Worm (Caenorhabditis elegans) whole organism, late embryonic: ENCODE results near the gene cyk-1.

Experiments
- C38D4.7 ChIP-seq: fragments of 200-800 bp; sonication (Bioruptor generic); optimal IDR thresholded peaks from 2 replicates; lab custom pipeline; 2018; ENCODE audit warnings: mild to moderate bottlenecking, missing genetic modification characterization, moderate library complexity, missing compliant biosample characterization
- F13H6.1 ChIP-seq: sonication (generic microtip); optimal IDR thresholded peaks from 2 replicates; lab custom pipeline; 2016; ENCODE audit warnings: missing genetic modification characterization, missing compliant biosample characterization
- K02D7.2 ChIP-seq: sonication (generic microtip); optimal IDR thresholded peaks from 2 replicates; lab custom pipeline; 2017; ENCODE audit warnings: mild to moderate bottlenecking, missing genetic modification characterization, missing compliant biosample characterization
- T23F11.4 ChIP-seq: fragments of 200-800 bp; sonication (Bioruptor generic); optimal IDR thresholded peaks from 2 replicates; lab custom pipeline; 2018; ENCODE audit warnings: mild to moderate bottlenecking, missing genetic modification characterization, missing compliant biosample characterization
- Y22D7AL.16 ChIP-seq: sonication (generic microtip); optimal IDR thresholded peaks from 2 replicates; lab custom pipeline; 2016; ENCODE audit warnings: missing genetic modification characterization, missing compliant biosample characterization
- ahr-1 ChIP-seq: sonication (generic microtip); optimal IDR thresholded peaks from 2 replicates; lab custom pipeline; 2016; ENCODE audit warnings: missing genetic modification characterization, missing compliant biosample characterization
- ama-1 ChIP-seq: fragments of 150-350 bp; optimal IDR thresholded peaks from 2 replicates; lab custom pipeline; 2014
- ceh-18 ChIP-seq: sonication (generic microtip); optimal IDR thresholded peaks from 2 replicates; lab custom pipeline; 2016; ENCODE audit warnings: missing genetic modification characterization, missing compliant biosample characterization
- ceh-19 ChIP-seq: fragments of 200-800 bp; sonication (Bioruptor generic); optimal IDR thresholded peaks from 2 replicates; lab custom pipeline; 2018; ENCODE audit warnings: mild to moderate bottlenecking, missing genetic modification characterization, missing compliant biosample characterization
- ceh-2 ChIP-seq: sonication (generic microtip); optimal IDR thresholded peaks from 2 replicates; lab custom pipeline; 2016; ENCODE audit warnings: missing genotype, missing genetic modification characterization, missing compliant biosample characterization
- ceh-30 ChIP-seq: fragments of 150-350 bp; optimal IDR thresholded peaks from 2 replicates; lab custom pipeline; 2014; ENCODE audit warnings: missing biosample characterization, missing genetic modification characterization
- ceh-31 ChIP-seq: sonication (generic microtip); optimal IDR thresholded peaks from 2 replicates; lab custom pipeline; 2016; ENCODE audit warnings: missing genetic modification characterization, missing compliant biosample characterization
- ceh-45 ChIP-seq: fragments of 200-800 bp; sonication (Bioruptor generic); IDR thresholded peaks from 2 replicates; pipeline ENCODE4 v1.3.6; 2022; ENCODE audit warnings: missing genetic modification reagents, missing genetic modification characterization, missing compliant biosample characterization
- ceh-6 ChIP-seq: fragments of 200-800 bp; sonication (Bioruptor generic); optimal IDR thresholded peaks from 2 replicates; lab custom pipeline; 2018; ENCODE audit warnings: mild to moderate bottlenecking, missing genetic modification characterization, missing compliant biosample characterization
- ceh-9 ChIP-seq: sonication (generic microtip); optimal IDR thresholded peaks from 2 replicates; lab custom pipeline; 2016; ENCODE audit warnings: mild to moderate bottlenecking, missing genetic modification characterization, inconsistent platforms, missing compliant biosample characterization
- che-1 ChIP-seq: sonication (generic microtip); optimal IDR thresholded peaks from 2 replicates; lab custom pipeline; 2016; ENCODE audit warnings: mild to moderate bottlenecking, missing genetic modification characterization, missing compliant biosample characterization
- dmd-4 ChIP-seq: sonication (generic microtip); optimal IDR thresholded peaks from 2 replicates; lab custom pipeline; 2016; ENCODE audit warnings: borderline replicate concordance, missing genetic modification characterization, missing compliant biosample characterization
- dve-1 ChIP-seq: sonication (generic microtip); optimal IDR thresholded peaks from 2 replicates; lab custom pipeline; 2017; ENCODE audit warnings: antibody characterized with exemption, mild to moderate bottlenecking, missing genetic modification characterization, missing compliant biosample characterization
- elt-2 ChIP-seq: sonication (generic microtip); optimal IDR thresholded peaks from 2 replicates; lab custom pipeline; 2016; ENCODE audit warnings: missing genetic modification reagents, missing genetic modification characterization, missing compliant biosample characterization
- elt-4 ChIP-seq: sonication (generic microtip); optimal IDR thresholded peaks from 2 replicates; lab custom pipeline; 2016; ENCODE audit warnings: missing genetic modification characterization, missing compliant biosample characterization
- eyg-1 ChIP-seq: sonication (generic microtip); optimal IDR thresholded peaks from 2 replicates; lab custom pipeline; 2016; ENCODE audit warnings: missing genotype, missing genetic modification characterization, missing compliant biosample characterization
- fax-1 ChIP-seq: sonication (generic microtip); optimal IDR thresholded peaks from 2 replicates; lab custom pipeline; 2016; ENCODE audit warnings: missing genotype, missing genetic modification characterization, missing compliant biosample characterization
- fkh-10 ChIP-seq: fragments of 150-350 bp; optimal IDR thresholded peaks from 2 replicates; lab custom pipeline; 2014; ENCODE audit warnings: missing biosample characterization, missing genetic modification reagents, missing genetic modification characterization
- gmeb-2 ChIP-seq: sonication (generic microtip); optimal IDR thresholded peaks from 2 replicates; lab custom pipeline; 2016; ENCODE audit warnings: missing genetic modification characterization, inconsistent platforms, missing compliant biosample characterization
- hlh-13 ChIP-seq: fragments of 200-800 bp; sonication (Bioruptor generic); optimal IDR thresholded peaks from 2 replicates; lab custom pipeline; 2018; ENCODE audit warnings: mild to moderate bottlenecking, missing genetic modification characterization, missing compliant biosample characterization
- hlh-30 ChIP-seq: sonication (generic microtip); optimal IDR thresholded peaks from 2 replicates; lab custom pipeline; 2017; ENCODE audit warnings: antibody characterized with exemption, missing genetic modification characterization, missing compliant biosample characterization; ENCODE audit not compliant: insufficient read depth
- hlh-6 ChIP-seq: sonication (generic microtip); optimal IDR thresholded peaks from 2 replicates; lab custom pipeline; 2016; ENCODE audit warnings: missing genotype, missing genetic modification characterization, missing compliant biosample characterization
- lim-6 ChIP-seq: sonication (generic microtip); optimal IDR thresholded peaks from 2 replicates; lab custom pipeline; 2016; ENCODE audit warnings: missing genetic modification characterization, missing compliant biosample characterization
- lin-11 ChIP-seq: fragments of 200-800 bp; sonication (Bioruptor generic); optimal IDR thresholded peaks from 2 replicates; lab custom pipeline; 2018; ENCODE audit warnings: mild to moderate bottlenecking, missing genetic modification characterization, missing compliant biosample characterization
- madf-2 ChIP-seq: sonication (generic microtip); optimal IDR thresholded peaks from 2 replicates; lab custom pipeline; 2017; ENCODE audit warnings: missing genetic modification characterization, missing compliant biosample characterization
- mec-3 ChIP-seq: sonication (generic microtip); optimal IDR thresholded peaks from 2 replicates; lab custom pipeline; 2016; ENCODE audit warnings: borderline replicate concordance, missing genetic modification characterization, missing compliant biosample characterization
- nhr-11 ChIP-seq: fragments of 150-350 bp; optimal IDR thresholded peaks from 2 replicates; lab custom pipeline; 2014; ENCODE audit warnings: missing biosample characterization, missing genetic modification characterization
- npax-4 ChIP-seq: sonication (generic microtip); optimal IDR thresholded peaks from 2 replicates; lab custom pipeline; 2016; ENCODE audit warnings: missing genetic modification characterization, missing compliant biosample characterization
- odd-2 ChIP-seq: sonication (generic microtip); optimal IDR thresholded peaks from 2 replicates; lab custom pipeline; 2017; ENCODE audit warnings: antibody characterized with exemption, mild to moderate bottlenecking, missing genetic modification characterization, missing compliant biosample characterization
- pax-1 ChIP-seq: fragments of 150-350 bp; optimal IDR thresholded peaks from 2 replicates; lab custom pipeline; 2014; ENCODE audit warnings: missing biosample characterization, missing genetic modification characterization
- pqm-1 ChIP-seq: sonication (generic microtip); optimal IDR thresholded peaks from 2 replicates; lab custom pipeline; 2016; ENCODE audit warnings: missing genetic modification characterization, missing compliant biosample characterization
- pros-1 ChIP-seq: fragments of 150-350 bp; optimal IDR thresholded peaks from 2 replicates; lab custom pipeline; 2014; ENCODE audit warnings: missing biosample characterization, missing genetic modification reagents, missing genetic modification characterization
- ref-2 ChIP-seq: sonication (generic microtip); optimal IDR thresholded peaks from 2 replicates; lab custom pipeline; 2016; ENCODE audit warnings: missing genetic modification characterization, missing compliant biosample characterization
- rnt-1 ChIP-seq: sonication (generic microtip); optimal IDR thresholded peaks from 2 replicates; lab custom pipeline; 2016; ENCODE audit warnings: missing genetic modification characterization, missing compliant biosample characterization
- sdc-2 ChIP-seq: sonication (generic microtip); optimal IDR thresholded peaks from 2 replicates; lab custom pipeline; 2016; ENCODE audit warnings: missing genotype, missing genetic modification characterization, missing compliant biosample characterization
- sox-2 ChIP-seq: fragments of 200-800 bp; sonication (Bioruptor generic); IDR thresholded peaks from 2 replicates; pipeline ENCODE4 v1.3.6; 2022; ENCODE audit warnings: missing genetic modification reagents, missing genetic modification characterization, missing compliant biosample characterization
- syd-9 ChIP-seq: sonication (generic microtip); optimal IDR thresholded peaks from 2 replicates; lab custom pipeline; 2016; ENCODE audit warnings: mild to moderate bottlenecking, missing genetic modification characterization, moderate library complexity, missing compliant biosample characterization
- tbx-7 ChIP-seq: sonication (generic microtip); optimal IDR thresholded peaks from 2 replicates; lab custom pipeline; 2016; ENCODE audit warnings: missing genotype, missing genetic modification characterization, missing compliant biosample characterization
- ttx-3 ChIP-seq: sonication (generic microtip); optimal IDR thresholded peaks from 2 replicates; lab custom pipeline; 2016; ENCODE audit warnings: missing genetic modification reagents, missing genetic modification characterization, missing compliant biosample characterization
- unc-3 ChIP-seq, 2 experiments: fragments of 200-800 bp in 1 of 2; sonication (Bioruptor generic) in 1 of 2; sonication (generic microtip) in 1 of 2; conservative IDR thresholded peaks in 1 of 2; optimal IDR thresholded peaks in 1 of 2; 2 replicates each; pipeline versions ENCODE4 v1.3.6 to Lab custom; 2016 to 2022; ENCODE audit warnings: missing compliant biosample characterization in 2 of 2, missing genetic modification characterization in 2 of 2, missing genetic modification reagents in 1 of 2
- unc-42 ChIP-seq: sonication (generic microtip); optimal IDR thresholded peaks from 2 replicates; lab custom pipeline; 2016; ENCODE audit warnings: missing genotype, missing genetic modification characterization, missing compliant biosample characterization
- unc-55 ChIP-seq: sonication (generic microtip); optimal IDR thresholded peaks from 2 replicates; lab custom pipeline; 2017; ENCODE audit warnings: missing biosample characterization, missing genetic modification reagents, missing genetic modification characterization
- unc-86 ChIP-seq: sonication (generic microtip); optimal IDR thresholded peaks from 2 replicates; lab custom pipeline; 2016; ENCODE audit warnings: missing genetic modification characterization, missing compliant biosample characterization
- zip-5 ChIP-seq: sonication (generic microtip); optimal IDR thresholded peaks from 2 replicates; lab custom pipeline; 2016; ENCODE audit warnings: missing genetic modification characterization, missing compliant biosample characterization
- ztf-16 ChIP-seq: sonication (generic microtip); optimal IDR thresholded peaks from 2 replicates; lab custom pipeline; 2017; ENCODE audit warnings: missing genetic modification characterization, missing compliant biosample characterization

Gene cyk-1

ce11 chrIII:6978875-6979274, 50.1 kb downstream of the cyk-1 start (continued):
- no peak for TF ChIP-seq ama-1 (lab: Kevin White, UChicago)
- TF ChIP-seq ztf-16 = no peak
- TF ChIP-seq ceh-6 (GFP tag; lab: Kevin White, UChicago) = no peak
- no peak for TF ChIP-seq syd-9 (tag; lab: Kevin White, UChicago)
- no peak for TF ChIP-seq che-1 (tag; lab: Kevin White, UChicago)
- no peak for TF ChIP-seq elt-2
- TF ChIP-seq T23F11.4 (GFP tag; lab: Kevin White, UChicago) = no peak
- TF ChIP-seq unc-55 (GFP tag; lab: Kevin White, UChicago) = peak; percentile 100
- TF ChIP-seq fkh-10 = no peak
- no peak for TF ChIP-seq C38D4.7 (GFP tag; lab: Kevin White, UChicago)
- no peak for TF ChIP-seq sdc-2
- TF ChIP-seq gmeb-2 (tag; lab: Kevin White, UChicago) = no peak
- TF ChIP-seq unc-86 (tag; lab: Kevin White, UChicago) = no peak
- TF ChIP-seq hlh-6 (tag; lab: Kevin White, UChicago) = no peak
- no peak for TF ChIP-seq zip-5 (tag; lab: Kevin White, UChicago)
- TF ChIP-seq Y22D7AL.16 (tag; lab: Kevin White, UChicago) = no peak
- TF ChIP-seq unc-42 (tag; lab: Kevin White, UChicago) = no peak
- peak; percentile 65 for TF ChIP-seq ceh-31 (tag; lab: Kevin White, UChicago)
- TF ChIP-seq rnt-1 (tag; lab: Kevin White, UChicago) = peak; percentile 39
- no peak for TF ChIP-seq ceh-30 (tag; lab: Kevin White, UChicago)
- TF ChIP-seq npax-4 (tag; lab: Kevin White, UChicago) = no peak
- TF ChIP-seq madf-2 (tag; lab: Kevin White, UChicago) = no peak
- no peak for TF ChIP-seq elt-4 (tag; lab: Kevin White, UChicago)
- no peak for TF ChIP-seq hlh-13 (GFP tag; lab: Kevin White, UChicago)
- TF ChIP-seq dve-1 (tag; lab: Kevin White, UChicago) = no peak
- no peak for TF ChIP-seq dmd-4 (tag; lab: Kevin White, UChicago)
- no peak for TF ChIP-seq lin-11 (tag; lab: Kevin White, UChicago)
- TF ChIP-seq ceh-2 (tag; lab: Kevin White, UChicago) = no peak
- TF ChIP-seq fax-1 (tag; lab: Kevin White, UChicago) = no peak
- no peak for TF ChIP-seq ahr-1 (tag; lab: Kevin White, UChicago)
- no peak for TF ChIP-seq sox-2 (GFP tag; lab: Robert Waterston, UW)
- peak; percentile 56 for TF ChIP-seq hlh-30 (tag; lab: Kevin White, UChicago)
- TF ChIP-seq eyg-1 (tag; lab: Kevin White, UChicago) = no peak
- TF ChIP-seq ref-2 = peak; percentile 62
- no peak for TF ChIP-seq F13H6.1 (tag; lab: Kevin White, UChicago)
- TF ChIP-seq pax-1 = no peak
- TF ChIP-seq ceh-18 (tag; lab: Kevin White, UChicago) = peak; percentile 18
- TF ChIP-seq ttx-3 (tag; lab: Kevin White, UChicago) = no peak
- TF ChIP-seq ceh-45 = no peak
- TF ChIP-seq unc-3 (GFP tag; conservative IDR thresholded peaks at IDR 0.05; lab: Robert Waterston, UW) = no peak
- TF ChIP-seq unc-3 (tag; optimal IDR thresholded peaks at IDR 0.05; lab: Kevin White, UChicago) = no peak
- TF ChIP-seq ceh-9 (tag; lab: Kevin White, UChicago) = no peak
- no peak for TF ChIP-seq nhr-11
- no peak for TF ChIP-seq tbx-7 (tag; lab: Kevin White, UChicago)

DNA sequence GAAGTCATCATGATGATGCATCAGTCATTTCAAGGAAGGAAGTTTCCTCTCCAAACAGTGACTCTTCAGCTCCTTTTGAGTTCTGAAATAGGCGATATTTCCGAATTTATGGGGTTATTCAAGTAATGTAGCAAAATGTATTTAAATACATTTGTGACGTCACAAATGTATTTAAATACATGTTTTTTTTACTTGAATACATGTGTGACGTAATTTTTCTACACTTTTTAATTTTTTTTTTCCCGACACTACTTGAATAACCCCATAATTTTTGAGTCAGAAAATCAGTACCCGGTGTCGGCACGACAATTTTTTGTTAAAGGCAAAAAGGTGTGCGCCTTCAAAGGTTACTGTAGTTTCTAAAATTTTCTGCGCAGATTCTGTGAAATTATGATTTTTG, 54.1 kb downstream of the cyk-1 start:
- TF ChIP-seq lim-6 (tag; lab: Kevin White, UChicago) (no peak), elt-2 (no peak), npax-4 (tag; lab: Kevin White, UChicago) (no peak), hlh-30 (tag; lab: Kevin White, UChicago) (no peak), ceh-19 (GFP tag; lab: Kevin White, UChicago) (no peak), pqm-1 (tag; lab: Kevin White, UChicago) (no peak), ceh-31 (tag; lab: Kevin White, UChicago) (no peak), ttx-3 (tag; lab: Kevin White, UChicago) (no peak), hlh-13 (GFP tag; lab: Kevin White, UChicago) (no peak), nhr-11 (no peak), K02D7.2 (tag; lab: Kevin White, UChicago) (no peak), sox-2 (GFP tag; lab: Robert Waterston, UW) (no peak), odd-2 (tag; lab: Kevin White, UChicago) (no peak), ceh-45 (no peak), ama-1 (lab: Kevin White, UChicago) (no peak), madf-2 (tag; lab: Kevin White, UChicago) (no peak), mec-3 (tag; lab: Kevin White, UChicago) (no peak), pros-1 (no peak), syd-9 (tag; lab: Kevin White, UChicago) (no peak), ahr-1 (tag; lab: Kevin White, UChicago) (no peak)
